Worm (Caenorhabditis elegans) whole organism, L3 larva: ENCODE results near the gene F47G9.6.

Source experiments
- elt-3 ChIP-seq, 3 experiments: fragments of 150-350 bp in 1 of 3; sonication (generic microtip) in 2 of 3; optimal IDR thresholded peaks; 2 replicates in 2 of 3; 4 replicates in 1 of 3; lab custom pipeline; 2014 to 2017; ENCODE audit warnings: missing biosample characterization in 3 of 3, missing genetic modification characterization in 3 of 3
- fkh-10 ChIP-seq: sonication (generic microtip); optimal IDR thresholded peaks from 2 replicates; lab custom pipeline; 2017; ENCODE audit warnings: missing biosample characterization, missing genetic modification reagents, missing genetic modification characterization
- fos-1 ChIP-seq: fragments of 150-350 bp; optimal IDR thresholded peaks from 2 replicates; lab custom pipeline; 2014; ENCODE audit warnings: missing biosample characterization, missing genetic modification characterization
- jun-1 ChIP-seq: fragments of 150-350 bp; optimal IDR thresholded peaks from 2 replicates; lab custom pipeline; 2014; ENCODE audit warnings: missing biosample characterization, missing genetic modification reagents, missing genetic modification characterization
- mdl-1 ChIP-seq: fragments of 150-350 bp; optimal IDR thresholded peaks from 2 replicates; lab custom pipeline; 2014; ENCODE audit warnings: missing biosample characterization, missing genetic modification characterization
- nhr-77 ChIP-seq: fragments of 150-350 bp; optimal IDR thresholded peaks from 2 replicates; lab custom pipeline; 2014; ENCODE audit warnings: missing biosample characterization, missing genetic modification characterization
- skn-1 ChIP-seq: fragments of 150-350 bp; optimal IDR thresholded peaks from 2 replicates; lab custom pipeline; 2014; ENCODE audit warnings: missing biosample characterization, missing genetic modification characterization
- unc-39 ChIP-seq: sonication (generic microtip); optimal IDR thresholded peaks from 4 replicates; lab custom pipeline; 2017; ENCODE audit warnings: missing biosample characterization, missing genetic modification characterization
- zag-1 ChIP-seq: fragments of 150-350 bp; optimal IDR thresholded peaks from 2 replicates; lab custom pipeline; 2014; ENCODE audit warnings: missing biosample characterization, missing genetic modification characterization
- ztf-4 ChIP-seq: fragments of 150-350 bp; optimal IDR thresholded peaks from 2 replicates; lab custom pipeline; 2014; ENCODE audit warnings: missing biosample characterization, missing genetic modification characterization

- TF ChIP-seq jun-1 (tag; lab: Kevin White, UChicago), result no peak
- no peak for TF ChIP-seq mdl-1 (tag; lab: Kevin White, UChicago)
- no peak for TF ChIP-seq ztf-4 (tag; lab: Kevin White, UChicago)
- TF ChIP-seq fos-1 (tag; lab: Kevin White, UChicago), result no peak
- TF ChIP-seq zag-1 (tag; lab: Kevin White, UChicago), result no peak
- no peak for TF ChIP-seq unc-39 (tag; lab: Kevin White, UChicago)
- no peak for TF ChIP-seq nhr-77
- no peak for TF ChIP-seq skn-1 (tag; lab: Kevin White, UChicago)
- TF ChIP-seq fkh-10, result no peak
- no peak for TF ChIP-seq elt-3 (tag; optimal IDR thresholded peaks at IDR 0.05; lab: Kevin White, UChicago)
Measured at ce11 chrV:11334193-11334592, 5.0 kb downstream of the F47G9.6 start, which contains the start of gene T02E9.6.
